Fruit fly (Drosophila melanogaster) whole organism, wandering third instar larva: ENCODE results near the gene CG45487.
"Not testable (repeated sequence)": the region's sequence is repeated elsewhere in the genome, so short reads cannot be mapped to it uniquely, and the experiment has no call there.

Experiments used
- CG32264 ChIP-seq: fragments of 200-800 bp; sonication (Bioruptor generic); optimal IDR thresholded peaks from 2 replicates; lab custom pipeline; 2016; ENCODE audit warnings: missing biosample characterization, missing genetic modification characterization
- CG9705 ChIP-seq: fragments of 200-800 bp; sonication (Bioruptor generic); optimal IDR thresholded peaks from 2 replicates; lab custom pipeline; 2018; ENCODE audit warnings: missing biosample characterization, mild to moderate bottlenecking, missing genetic modification characterization
- CrebA ChIP-seq: fragments of 200-800 bp; sonication (Bioruptor generic); optimal IDR thresholded peaks from 2 replicates; lab custom pipeline; 2016; ENCODE audit warnings: missing biosample characterization, mild to moderate bottlenecking, missing genetic modification characterization, borderline replicate concordance
- Dfd ChIP-seq: fragments of >200 bp; optimal IDR thresholded peaks from 2 replicates; lab custom pipeline; 2017; ENCODE audit warnings: missing biosample characterization, missing genetic modification characterization
- Dif ChIP-seq: fragments of 200-275, 200-300 bp; sonication (Bioruptor generic); optimal IDR thresholded peaks from 2 replicates; lab custom pipeline; 2018; ENCODE audit warnings: missing biosample characterization, missing genetic modification characterization; ENCODE audit not compliant: partially characterized antibody
- GATAd ChIP-seq: sonication (Bioruptor generic); optimal IDR thresholded peaks from 2 replicates; lab custom pipeline; 2016; ENCODE audit warnings: missing biosample characterization, missing genetic modification characterization
- HLH106 ChIP-seq: fragments of 200-800 bp; optimal IDR thresholded peaks from 3 replicates; lab custom pipeline; 2019; ENCODE audit warnings: missing biosample characterization, mild to moderate bottlenecking, missing genetic modification characterization, moderate library complexity
- Hnf4 ChIP-seq: fragments of 200-800 bp; sonication (Bioruptor generic); optimal IDR thresholded peaks from 2 replicates; lab custom pipeline; 2016; ENCODE audit warnings: missing biosample characterization, mild to moderate bottlenecking, missing genetic modification characterization
- Hr83 ChIP-seq: fragments of 200-300 bp; sonication (Bioruptor generic); optimal IDR thresholded peaks from 2 replicates; lab custom pipeline; 2016; ENCODE audit warnings: missing biosample characterization, mild to moderate bottlenecking, missing genetic modification characterization, moderate library complexity; ENCODE audit not compliant: poor library complexity, severe bottlenecking
- Mio ChIP-seq: sonication (Bioruptor generic); optimal IDR thresholded peaks from 2 replicates; lab custom pipeline; 2016; ENCODE audit warnings: missing biosample characterization, missing genetic modification characterization
- Myc ChIP-seq: fragments of >200 bp; optimal IDR thresholded peaks from 2 replicates; lab custom pipeline; 2017
- N ChIP-seq: fragments of >200 bp; optimal IDR thresholded peaks from 2 replicates; lab custom pipeline; 2018; ENCODE audit warnings: missing biosample characterization, missing external identifiers, missing genetic modification characterization
- Rel ChIP-seq, 2 experiments: fragments of 200-800 bp; sonication (Bioruptor generic) in 1 of 2; optimal IDR thresholded peaks; 2 replicates in 1 of 2; 3 replicates in 1 of 2; lab custom pipeline; 2016 to 2019; ENCODE audit warnings: mild to moderate bottlenecking in 2 of 2, missing biosample characterization in 2 of 2, missing genetic modification characterization in 2 of 2, moderate library complexity in 1 of 2
- Sp1 ChIP-seq: fragments of 200-800 bp; sonication (Bioruptor generic); optimal IDR thresholded peaks from 3 replicates; lab custom pipeline; 2019; ENCODE audit warnings: missing biosample characterization, mild to moderate bottlenecking, missing genetic modification characterization, moderate library complexity
- br ChIP-seq: fragments of 200-800 bp; sonication (Bioruptor generic); optimal IDR thresholded peaks from 2 replicates; lab custom pipeline; 2016; ENCODE audit warnings: missing biosample characterization, missing genetic modification characterization
- brk ChIP-seq: fragments of 200-800 bp; sonication (Bioruptor generic); optimal IDR thresholded peaks from 2 replicates; lab custom pipeline; 2016; ENCODE audit warnings: missing biosample characterization, mild to moderate bottlenecking, missing genetic modification characterization
- dl ChIP-seq, 2 experiments: fragments of 175-275, 200-275 bp in 1 of 2; fragments of 200-275 bp in 1 of 2; sonication (Bioruptor generic); optimal IDR thresholded peaks; lab custom pipeline; 2018; ENCODE audit warnings: mild to moderate bottlenecking in 2 of 2, missing biosample characterization in 2 of 2, missing genetic modification characterization in 2 of 2, moderate library complexity in 2 of 2; ENCODE audit not compliant: partially characterized antibody in 2 of 2, insufficient read depth in 1 of 2
- dsf ChIP-seq: sonication (Bioruptor generic); optimal IDR thresholded peaks from 2 replicates; lab custom pipeline; 2016; ENCODE audit warnings: missing biosample characterization, missing genetic modification characterization, borderline replicate concordance
- ey ChIP-seq: fragments of 200-800 bp; sonication (Bioruptor generic); optimal IDR thresholded peaks from 2 replicates; lab custom pipeline; 2016; ENCODE audit warnings: missing biosample characterization, missing genetic modification characterization
- foxo ChIP-seq, 2 experiments: fragments of 200-800 bp; sonication (Bioruptor generic); optimal IDR thresholded peaks; 2 replicates in 1 of 2; 3 replicates in 1 of 2; lab custom pipeline; 2016 to 2017; ENCODE audit warnings: missing biosample characterization in 2 of 2, missing genetic modification characterization in 2 of 2
- fru ChIP-seq: fragments of 200-800 bp; sonication (Bioruptor generic); optimal IDR thresholded peaks from 3 replicates; lab custom pipeline; 2016; ENCODE audit warnings: missing biosample characterization, mild to moderate bottlenecking, missing genetic modification characterization
- h ChIP-seq: fragments of 200-800 bp; sonication (Bioruptor generic); optimal IDR thresholded peaks from 3 replicates; lab custom pipeline; 2016; ENCODE audit warnings: missing biosample characterization, mild to moderate bottlenecking, missing genetic modification characterization
- jim ChIP-seq: fragments of 175-275, 200-325 bp; sonication (Bioruptor generic); optimal IDR thresholded peaks from 2 replicates; lab custom pipeline; 2016; ENCODE audit warnings: missing biosample characterization, mild to moderate bottlenecking, missing genetic modification characterization
- pan ChIP-seq: fragments of >200 bp; optimal IDR thresholded peaks from 2 replicates; lab custom pipeline; 2017
- psq ChIP-seq: fragments of 200-800 bp; sonication (Bioruptor generic); optimal IDR thresholded peaks from 3 replicates; lab custom pipeline; 2017; ENCODE audit warnings: missing biosample characterization, mild to moderate bottlenecking, missing genetic modification characterization, moderate library complexity
- rgr ChIP-seq: fragments of 200-800 bp; sonication (Bioruptor generic); optimal IDR thresholded peaks from 3 replicates; lab custom pipeline; 2016; ENCODE audit warnings: missing biosample characterization, mild to moderate bottlenecking, missing genetic modification characterization
- sv ChIP-seq: fragments of 200-800 bp; sonication (Bioruptor generic); optimal IDR thresholded peaks from 3 replicates; lab custom pipeline; 2016; ENCODE audit warnings: missing biosample characterization, missing genetic modification characterization
- usp ChIP-seq: fragments of >200 bp; optimal IDR thresholded peaks from 2 replicates; lab custom pipeline; 2017; ENCODE audit warnings: missing biosample characterization, missing genetic modification characterization
- woc ChIP-seq: sonication (Bioruptor generic); optimal IDR thresholded peaks from 2 replicates; lab custom pipeline; 2016; ENCODE audit warnings: missing biosample characterization, mild to moderate bottlenecking, missing genetic modification characterization

The CG45487 gene

DNA sequence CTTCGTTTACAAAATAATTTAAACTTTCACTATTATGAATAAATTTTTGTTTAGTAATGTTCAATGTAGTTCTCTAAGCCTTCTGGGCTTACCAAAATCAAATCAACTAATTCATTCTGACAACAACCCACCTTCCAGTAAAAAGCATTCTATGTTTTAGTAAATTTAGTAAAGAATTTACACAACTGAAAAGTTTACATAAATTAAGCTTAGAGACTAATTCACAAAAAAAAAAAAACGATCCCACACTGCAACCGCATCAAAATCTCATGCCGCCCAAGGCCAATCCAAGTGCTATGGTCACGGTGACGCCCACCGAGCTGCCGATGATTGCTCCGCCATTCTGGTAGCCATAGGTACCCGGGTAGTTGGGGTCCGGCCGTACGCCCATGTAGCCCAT, 5.3 kb upstream of the CG45487 start, which contains the start of gene CG45488:
Gene CG45488 (minus strand): TSS at position 101 of the 400 bp plus-strand sequence.
- not testable (repeated sequence) for TF ChIP-seq CG9705; rgr; pan (lab: Kevin White, UChicago)
- TF ChIP-seq, all 38 proteins: peak for 0; not testable (repeated sequence) for 38

DNA sequence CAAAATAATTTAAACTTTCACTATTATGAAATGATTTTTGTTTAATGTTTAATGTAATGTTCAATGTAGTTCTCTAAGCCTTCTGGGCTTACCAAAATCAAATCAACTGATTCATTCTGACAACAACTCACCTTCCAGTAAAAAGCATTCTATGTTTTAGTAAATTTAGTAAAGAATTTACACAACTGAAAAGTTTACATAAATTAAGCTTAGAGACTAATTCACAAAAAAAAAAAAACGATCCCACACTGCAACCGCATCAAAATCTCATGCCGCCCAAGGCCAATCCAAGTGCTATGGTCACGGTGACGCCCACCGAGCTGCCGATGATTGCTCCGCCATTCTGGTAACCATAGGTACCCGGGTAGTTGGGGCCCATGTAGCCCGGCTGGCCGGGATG, 5.1 kb downstream of the CG45487 start, which contains the start of gene CG45486:
Gene CG45486 (minus strand): TSS at position 101 of the 400 bp plus-strand sequence.
- not testable (repeated sequence) for TF ChIP-seq dl (GFP tag; optimal IDR thresholded peaks at IDR 0.05; lab: Kevin White, UChicago; ENCODE audit: insufficient read depth in 1 of 2, partially characterized antibody in 2 of 2); Hr83; Dfd (GFP tag; lab: Kevin White, UChicago)

DNA sequence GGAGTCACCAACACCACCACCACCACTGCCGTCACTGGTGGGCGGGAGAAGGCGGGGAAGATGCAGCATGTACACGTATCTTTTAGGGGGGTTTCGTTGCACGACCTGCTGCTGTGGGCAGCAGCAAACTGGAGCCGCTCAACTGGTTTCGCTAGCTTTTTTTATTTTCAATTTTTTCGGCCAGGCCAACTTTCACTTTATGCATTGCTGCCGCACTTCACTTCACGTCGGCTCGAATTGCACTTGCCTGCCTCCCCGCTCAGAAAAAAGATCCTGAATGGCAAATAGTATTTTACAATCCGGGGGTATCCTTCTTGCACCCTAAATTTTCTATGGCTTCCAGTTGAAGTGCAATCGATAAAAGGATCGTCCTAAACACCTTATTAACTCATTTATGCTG, 15.1 kb downstream of the CG45487 start:
- TF ChIP-seq N (GFP tag; lab: Kevin White, UChicago) (no peak), dsf (GFP tag; lab: Kevin White, UChicago) (no peak)

- TF ChIP-seq woc (GFP tag; lab: Kevin White, UChicago) (peak; percentile 45), N (GFP tag; lab: Kevin White, UChicago) (no peak), CrebA (GFP tag; lab: Kevin White, UChicago) (no peak), rgr (no peak), ey (no peak), brk (no peak), usp (GFP tag; lab: Kevin White, UChicago) (no peak), br (peak; percentile 19), Dif (GFP tag; lab: Kevin White, UChicago) (no peak)
Observed at dm6 chrX:19897991-19898473, 17.0 kb downstream of the CG45487 start.

dm6 chrX:19897328-19897990, 17.6 kb downstream of the CG45487 start:
- TF ChIP-seq HLH106 (tag; lab: Kevin White, UChicago) (no peak), pan (lab: Kevin White, UChicago) (no peak), woc (GFP tag; lab: Kevin White, UChicago) (peak; percentile 59), Myc (lab: Kevin White, UChicago) (peak; percentile 72), Sp1 (GFP tag; lab: Kevin White, UChicago) (no peak)

DNA sequence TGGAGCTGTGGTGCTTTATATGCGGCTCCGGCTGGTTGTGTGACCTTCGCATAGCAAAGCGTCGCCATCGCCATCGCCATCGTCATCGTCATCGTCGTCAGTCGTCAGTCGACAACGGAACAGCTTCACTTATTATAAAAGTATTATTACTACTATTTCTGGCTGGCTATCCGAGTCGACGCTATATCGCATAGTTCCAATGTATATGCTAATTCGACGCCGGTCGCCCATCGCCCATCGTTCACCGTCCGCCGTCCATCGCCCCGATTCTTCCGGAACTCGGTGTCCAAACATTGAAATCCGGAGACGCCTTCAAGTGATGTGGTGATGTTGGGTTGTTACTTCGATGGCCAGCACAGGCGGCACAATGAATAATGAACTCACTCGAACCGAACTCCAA, 23.0 kb downstream of the CG45487 start:
- TF ChIP-seq Dif (GFP tag; lab: Kevin White, UChicago) (no peak), jim (no peak), foxo (GFP tag; optimal IDR thresholded peaks at IDR 0.05; lab: Kevin White, UChicago) (no peak), Myc (lab: Kevin White, UChicago) (no peak)

- TF ChIP-seq Hr83, result no peak
- peak; percentile 7 for TF ChIP-seq Dfd (GFP tag; lab: Kevin White, UChicago)
- no peak for TF ChIP-seq psq
- no peak for TF ChIP-seq Mio
- TF ChIP-seq woc (GFP tag; lab: Kevin White, UChicago), result no peak
Observed at dm6 chrX:19890010-19890665, 24.9 kb downstream of the CG45487 start, which contains the start of gene amn. Gene amn (minus strand): TSS chrX:19890060.

dm6 chrX:19889128-19889756, 25.8 kb downstream of the CG45487 start:
- TF ChIP-seq CrebA (GFP tag; lab: Kevin White, UChicago) (no peak), Mio (no peak), GATAd (GFP tag; lab: Kevin White, UChicago) (no peak), h (GFP tag; lab: Kevin White, UChicago) (peak; percentile 80), rgr (peak; percentile 82), fru (GFP tag; lab: Kevin White, UChicago) (peak; percentile 86), Sp1 (GFP tag; lab: Kevin White, UChicago) (peak; percentile 73), usp (GFP tag; lab: Kevin White, UChicago) (no peak), psq (peak; percentile 63), Hnf4 (GFP tag; lab: Kevin White, UChicago) (peak; percentile 73), sv (peak; percentile 58), br (peak; percentile 76), CG9705 (peak; percentile 38), Rel (GFP tag; optimal IDR thresholded peaks at IDR 0.05; lab: Kevin White, UChicago) (no peak), Rel (tag; optimal IDR thresholded peaks at IDR 0.05; lab: Kevin White, UChicago) (peak; percentile 16), Myc (lab: Kevin White, UChicago) (no peak), HLH106 (tag; lab: Kevin White, UChicago) (peak; percentile 79), dsf (GFP tag; lab: Kevin White, UChicago) (peak; percentile 11), dl (GFP tag; optimal IDR thresholded peaks at IDR 0.05; lab: Kevin White, UChicago; ENCODE audit: insufficient read depth in 1 of 2, partially characterized antibody in 2 of 2) (no peak), CG32264 (GFP tag; lab: Kevin White, UChicago) (no peak)
